Worm (Caenorhabditis elegans) whole organism, young adult: ENCODE results near the gene C40C9.4.

ENCODE experiments used
- B0019.2 ChIP-seq: fragments of 200-800 bp; sonication (Bioruptor generic); conservative IDR thresholded peaks from 2 replicates; pipeline ENCODE4 v1.3.6; 2022; ENCODE audit warnings: missing genetic modification reagents, missing genetic modification characterization, missing compliant biosample characterization
- B0035.1 ChIP-seq: sonication (generic microtip); optimal IDR thresholded peaks from 2 replicates; lab custom pipeline; 2016; ENCODE audit warnings: missing genetic modification characterization, mild to moderate bottlenecking, missing compliant biosample characterization, missing genotype, missing genetic modification reagents
- C17E4.6 ChIP-seq: fragments of 200-800 bp; sonication (Bioruptor generic); IDR thresholded peaks from 2 replicates; pipeline ENCODE4 v1.3.6; 2022; ENCODE audit warnings: missing genetic modification reagents, missing genetic modification characterization, missing compliant biosample characterization
- D2030.7 ChIP-seq: fragments of 200-800 bp; sonication (Bioruptor generic); IDR thresholded peaks from 2 replicates; pipeline ENCODE4 v1.3.6; 2022; ENCODE audit warnings: missing genetic modification reagents, missing genetic modification characterization, missing compliant biosample characterization
- F10E7.11 ChIP-seq: sonication (generic microtip); optimal IDR thresholded peaks from 2 replicates; lab custom pipeline; 2017; ENCODE audit warnings: mild to moderate bottlenecking, missing genetic modification characterization, moderate library complexity, missing compliant biosample characterization
- F22D6.2 ChIP-seq: sonication (generic microtip); optimal IDR thresholded peaks from 2 replicates; lab custom pipeline; 2016; ENCODE audit warnings: mild to moderate bottlenecking, missing genetic modification characterization, missing compliant biosample characterization
- F23B12.7 ChIP-seq: sonication (generic microtip); optimal IDR thresholded peaks from 2 replicates; lab custom pipeline; 2017; ENCODE audit warnings: missing genetic modification characterization, mild to moderate bottlenecking, missing compliant biosample characterization, antibody characterized with exemption, moderate library complexity; ENCODE audit not compliant: insufficient read depth
- F39B2.1 ChIP-seq: fragments of 200-800 bp; sonication (Bioruptor generic); IDR thresholded peaks from 2 replicates; pipeline ENCODE4 v1.3.6; 2022; ENCODE audit warnings: missing genetic modification reagents, missing genetic modification characterization, missing compliant biosample characterization
- K11D2.4 ChIP-seq: fragments of 200-800 bp; sonication (Bioruptor generic); IDR thresholded peaks from 2 replicates; pipeline ENCODE4 v1.3.6; 2022; ENCODE audit warnings: missing genetic modification reagents, missing genetic modification characterization, missing compliant biosample characterization
- T07F8.4 ChIP-seq: sonication (generic microtip); optimal IDR thresholded peaks from 2 replicates; lab custom pipeline; 2016; ENCODE audit warnings: mild to moderate bottlenecking, missing genetic modification characterization, moderate library complexity, missing compliant biosample characterization
- aptf-2 ChIP-seq: fragments of 200-800 bp; sonication (Bioruptor generic); conservative IDR thresholded peaks from 2 replicates; pipeline ENCODE4 v1.3.6; 2022; ENCODE audit warnings: missing genetic modification reagents, missing genetic modification characterization, missing compliant biosample characterization
- atf-7 ChIP-seq: sonication (generic microtip); optimal IDR thresholded peaks from 2 replicates; lab custom pipeline; 2017; ENCODE audit warnings: mild to moderate bottlenecking, missing genetic modification characterization, missing compliant biosample characterization
- bed-1 ChIP-seq: fragments of 200-800 bp; sonication (Bioruptor generic); IDR thresholded peaks from 2 replicates; pipeline ENCODE4 v1.3.6; 2022; ENCODE audit warnings: missing genetic modification reagents, missing genetic modification characterization, missing compliant biosample characterization
- bed-2 ChIP-seq: fragments of 200-800 bp; sonication (Bioruptor generic); IDR thresholded peaks from 2 replicates; pipeline ENCODE4 v1.3.6; 2022; ENCODE audit warnings: missing genetic modification reagents, missing genetic modification characterization, missing compliant biosample characterization
- ccch-3 ChIP-seq: fragments of 200-800 bp; sonication (Bioruptor generic); optimal IDR thresholded peaks from 2 replicates; lab custom pipeline; 2018; ENCODE audit warnings: mild to moderate bottlenecking, missing genetic modification characterization, missing compliant biosample characterization
- ceh-27 ChIP-seq: fragments of 200-800 bp; sonication (Bioruptor generic); optimal IDR thresholded peaks from 2 replicates; lab custom pipeline; 2018; ENCODE audit warnings: mild to moderate bottlenecking, missing genetic modification characterization, moderate library complexity, missing compliant biosample characterization
- ceh-58 ChIP-seq: fragments of 200-800 bp; sonication (Bioruptor generic); IDR thresholded peaks from 2 replicates; pipeline ENCODE4 v1.3.6; 2022; ENCODE audit warnings: missing genetic modification characterization, missing compliant biosample characterization
- ceh-79 ChIP-seq: sonication (generic microtip); optimal IDR thresholded peaks from 2 replicates; lab custom pipeline; 2017; ENCODE audit warnings: mild to moderate bottlenecking, missing genetic modification characterization, missing compliant biosample characterization
- chd-7 ChIP-seq: sonication (generic microtip); optimal IDR thresholded peaks from 2 replicates; lab custom pipeline; 2016; ENCODE audit warnings: mild to moderate bottlenecking, missing genetic modification characterization, moderate library complexity, missing compliant biosample characterization
- die-1 ChIP-seq: sonication (generic microtip); optimal IDR thresholded peaks from 2 replicates; lab custom pipeline; 2016; ENCODE audit warnings: missing genotype, mild to moderate bottlenecking, missing genetic modification characterization, missing compliant biosample characterization
- dpl-1 ChIP-seq: fragments of 150-350 bp; optimal IDR thresholded peaks from 2 replicates; lab custom pipeline; 2014; ENCODE audit warnings: missing biosample characterization, missing genetic modification reagents, missing genetic modification characterization
- efl-1 ChIP-seq: fragments of 150-350 bp; optimal IDR thresholded peaks from 2 replicates; lab custom pipeline; 2014; ENCODE audit warnings: missing biosample characterization, missing genetic modification reagents, missing genetic modification characterization
- egrh-3 ChIP-seq: fragments of 200-800 bp; sonication (Bioruptor generic); IDR thresholded peaks from 2 replicates; pipeline ENCODE4 v1.3.6; 2022; ENCODE audit warnings: missing genetic modification reagents, missing genetic modification characterization, missing compliant biosample characterization
- ekl-4 ChIP-seq: fragments of 200-800 bp; sonication (Bioruptor generic); IDR thresholded peaks from 2 replicates; pipeline ENCODE4 v1.3.6; 2022; ENCODE audit warnings: missing genetic modification reagents, missing genetic modification characterization, missing compliant biosample characterization
- fkh-3 ChIP-seq: sonication (generic microtip); optimal IDR thresholded peaks from 2 replicates; lab custom pipeline; 2016; ENCODE audit warnings: mild to moderate bottlenecking, missing genetic modification characterization, missing compliant biosample characterization
- hlh-12 ChIP-seq: sonication (generic microtip); optimal IDR thresholded peaks from 2 replicates; lab custom pipeline; 2016; ENCODE audit warnings: missing genetic modification characterization, missing compliant biosample characterization
- hmg-1.2 ChIP-seq: fragments of 200-800 bp; sonication (Bioruptor generic); IDR thresholded peaks from 2 replicates; pipeline ENCODE4 v1.3.6; 2022; ENCODE audit warnings: missing genetic modification reagents, missing genetic modification characterization, missing compliant biosample characterization
- hrde-1 ChIP-seq: sonication (generic microtip); optimal IDR thresholded peaks from 2 replicates; lab custom pipeline; 2016; ENCODE audit warnings: missing genetic modification characterization, mild to moderate bottlenecking, missing compliant biosample characterization, moderate library complexity, missing genotype, missing genetic modification reagents, borderline replicate concordance
- lag-1 ChIP-seq: fragments of 200-800 bp; sonication (Bioruptor generic); IDR thresholded peaks from 2 replicates; pipeline ENCODE4 v1.3.6; 2022; ENCODE audit warnings: missing genetic modification reagents, missing genetic modification characterization, missing compliant biosample characterization
- let-526 ChIP-seq: fragments of 200-800 bp; sonication (Bioruptor generic); IDR thresholded peaks from 2 replicates; pipeline ENCODE4 v1.3.6; 2022; ENCODE audit warnings: missing genetic modification reagents, missing genetic modification characterization, missing compliant biosample characterization
- lin-26 ChIP-seq: fragments of 200-800 bp; sonication (Bioruptor generic); IDR thresholded peaks from 2 replicates; pipeline ENCODE4 v1.3.6; 2022; ENCODE audit warnings: missing genetic modification reagents, missing genetic modification characterization, missing compliant biosample characterization
- lin-54 ChIP-seq: fragments of 200-800 bp; sonication (Bioruptor generic); optimal IDR thresholded peaks from 2 replicates; lab custom pipeline; 2018; ENCODE audit warnings: mild to moderate bottlenecking, missing genetic modification characterization, missing compliant biosample characterization
- lir-1 ChIP-seq: fragments of 200-800 bp; sonication (Bioruptor generic); conservative IDR thresholded peaks from 2 replicates; pipeline ENCODE4 v1.3.6; 2022; ENCODE audit warnings: missing genetic modification reagents, missing genetic modification characterization, missing compliant biosample characterization
- madf-6 ChIP-seq: fragments of 200-800 bp; sonication (Bioruptor generic); IDR thresholded peaks from 2 replicates; pipeline ENCODE4 v1.3.6; 2022; ENCODE audit warnings: missing genetic modification reagents, missing genetic modification characterization, missing compliant biosample characterization
- madf-8 ChIP-seq: fragments of 200-800 bp; sonication (Bioruptor generic); conservative IDR thresholded peaks from 2 replicates; pipeline ENCODE4 v1.3.6; 2022; ENCODE audit warnings: missing genetic modification reagents, missing genetic modification characterization, missing compliant biosample characterization
- nhr-27 ChIP-seq: fragments of 200-800 bp; sonication (Bioruptor generic); optimal IDR thresholded peaks from 2 replicates; lab custom pipeline; 2018; ENCODE audit warnings: mild to moderate bottlenecking, missing genetic modification characterization, moderate library complexity, missing compliant biosample characterization
- nhr-80 ChIP-seq: sonication (generic microtip); optimal IDR thresholded peaks from 2 replicates; lab custom pipeline; 2016; ENCODE audit warnings: missing genetic modification characterization, missing compliant biosample characterization
- nhr-90 ChIP-seq: sonication (generic microtip); optimal IDR thresholded peaks from 2 replicates; lab custom pipeline; 2016; ENCODE audit warnings: missing genotype, mild to moderate bottlenecking, missing genetic modification characterization, missing compliant biosample characterization
- rec-8 ChIP-seq, 2 experiments: sonication (generic microtip); optimal IDR thresholded peaks; 2 replicates each; lab custom pipeline; 2016; ENCODE audit warnings: mild to moderate bottlenecking in 2 of 2, missing genetic modification characterization in 2 of 2, missing genetic modification reagents in 2 of 2, missing genotype in 2 of 2, missing biosample characterization in 1 of 2, missing compliant biosample characterization in 1 of 2, moderate library complexity in 1 of 2
- repo-1 ChIP-seq: sonication (generic microtip); optimal IDR thresholded peaks from 2 replicates; lab custom pipeline; 2017; ENCODE audit warnings: mild to moderate bottlenecking, missing genetic modification characterization, missing compliant biosample characterization
- snpc-3.4 ChIP-seq: sonication (generic microtip); optimal IDR thresholded peaks from 2 replicates; lab custom pipeline; 2017; ENCODE audit warnings: missing genetic modification characterization, mild to moderate bottlenecking, missing compliant biosample characterization, antibody characterized with exemption, moderate library complexity, missing genotype, missing genetic modification reagents
- snpc-4 ChIP-seq, 5 experiments: fragments of 150-350 bp in 1 of 5; sonication (generic microtip) in 4 of 5; optimal IDR thresholded peaks; 2 replicates each; lab custom pipeline; 2014 to 2018; ENCODE audit warnings: missing genetic modification characterization in 5 of 5, missing biosample characterization in 3 of 5, antibody characterized with exemption in 2 of 5, mild to moderate bottlenecking in 2 of 5, missing compliant biosample characterization in 2 of 5, missing genotype in 2 of 5, moderate library complexity in 2 of 5, missing genetic modification reagents in 1 of 5
- sptf-2 ChIP-seq: fragments of 200-800 bp; sonication (Bioruptor generic); optimal IDR thresholded peaks from 2 replicates; lab custom pipeline; 2018; ENCODE audit warnings: mild to moderate bottlenecking, missing genetic modification characterization, missing compliant biosample characterization
- tbx-9 ChIP-seq: sonication (generic microtip); optimal IDR thresholded peaks from 2 replicates; lab custom pipeline; 2016; ENCODE audit warnings: borderline replicate concordance, missing genetic modification characterization, inconsistent platforms, missing compliant biosample characterization
- tlf-1 ChIP-seq: fragments of 200-800 bp; sonication (Bioruptor generic); optimal IDR thresholded peaks from 2 replicates; lab custom pipeline; 2018; ENCODE audit warnings: mild to moderate bottlenecking, missing genetic modification characterization, missing compliant biosample characterization
- unc-130 ChIP-seq: sonication (generic microtip); optimal IDR thresholded peaks from 2 replicates; lab custom pipeline; 2016; ENCODE audit warnings: missing genetic modification reagents, missing genetic modification characterization, missing compliant biosample characterization
- ztf-22 ChIP-seq: fragments of 200-800 bp; sonication (Bioruptor generic); optimal IDR thresholded peaks from 2 replicates; lab custom pipeline; 2018; ENCODE audit warnings: mild to moderate bottlenecking, missing genetic modification characterization, moderate library complexity, missing compliant biosample characterization
- ztf-28 ChIP-seq: fragments of 200-800 bp; sonication (Bioruptor generic); IDR thresholded peaks from 2 replicates; pipeline ENCODE4 v1.3.6; 2022; ENCODE audit warnings: missing genetic modification reagents, missing genetic modification characterization, missing compliant biosample characterization

Gene C40C9.4

ce11 chrX:13653573-13653972, 2.7 kb downstream of the C40C9.4 start (continued):
- TF ChIP-seq T07F8.4 (tag; lab: Kevin White, UChicago): peak; percentile 59
- TF ChIP-seq ztf-28 (GFP tag; lab: Robert Waterston, UW): no peak
- TF ChIP-seq aptf-2 (GFP tag; lab: Robert Waterston, UW): no peak
- TF ChIP-seq snpc-4 (GFP tag; optimal IDR thresholded peaks at IDR 0.05; lab: Kevin White, UChicago): peak; percentile 64
- peak in 3 of 4 experiments; percentile 16 to 74 (median 68) for TF ChIP-seq snpc-4 (tag; optimal IDR thresholded peaks at IDR 0.05; lab: Kevin White, UChicago)
- no peak for TF ChIP-seq K11D2.4 (GFP tag; lab: Robert Waterston, UW)
- TF ChIP-seq tbx-9: no peak
- peak; percentile 68 for TF ChIP-seq sptf-2 (GFP tag; lab: Kevin White, UChicago)
- TF ChIP-seq nhr-80: peak; percentile 20
- peak; percentile 5 for TF ChIP-seq unc-130
- TF ChIP-seq nhr-27 (tag; lab: Kevin White, UChicago): no peak
- no peak for TF ChIP-seq B0019.2 (GFP tag; lab: Robert Waterston, UW)
- peak in 1 of 2 experiments; percentile 74 for TF ChIP-seq rec-8 (tag; optimal IDR thresholded peaks at IDR 0.05; lab: Kevin White, UChicago)
- TF ChIP-seq D2030.7 (GFP tag; lab: Robert Waterston, UW): peak; percentile 77
- no peak for TF ChIP-seq fkh-3
- peak; percentile 58 for TF ChIP-seq hrde-1 (tag; lab: Kevin White, UChicago)
- TF ChIP-seq ztf-22 (GFP tag; lab: Kevin White, UChicago): no peak
- no peak for TF ChIP-seq F23B12.7 (tag; lab: Kevin White, UChicago)
- no peak for TF ChIP-seq ceh-27 (GFP tag; lab: Kevin White, UChicago)
- TF ChIP-seq ceh-79 (tag; lab: Kevin White, UChicago): no peak
- TF ChIP-seq F22D6.2 (tag; lab: Kevin White, UChicago): no peak
- peak; percentile 29 for TF ChIP-seq lin-54 (GFP tag; lab: Kevin White, UChicago)
- TF ChIP-seq B0035.1 (tag; lab: Kevin White, UChicago): no peak
- no peak for TF ChIP-seq lag-1 (GFP tag; lab: Robert Waterston, UW)
- no peak for TF ChIP-seq tlf-1 (GFP tag; lab: Kevin White, UChicago)
- no peak for TF ChIP-seq bed-2 (GFP tag; lab: Robert Waterston, UW)
- TF ChIP-seq atf-7 (tag; lab: Kevin White, UChicago): peak; percentile 21
- no peak for TF ChIP-seq bed-1 (GFP tag; lab: Robert Waterston, UW)
- no peak for TF ChIP-seq let-526 (GFP tag; lab: Robert Waterston, UW)
- 0 out of 2 replicates have a peak, but pooled peaks have one; percentile 44 for TF ChIP-seq ceh-58
- peak; percentile 42; the same call in 1 of the 2 replicates for TF ChIP-seq madf-6 (GFP tag; lab: Robert Waterston, UW)
- TF ChIP-seq F10E7.11 (tag; lab: Kevin White, UChicago): peak; percentile 14
- TF ChIP-seq C17E4.6: no peak
- no peak for TF ChIP-seq egrh-3 (GFP tag; lab: Robert Waterston, UW)
- peak; percentile 85 for TF ChIP-seq nhr-90
- no peak for TF ChIP-seq madf-8
- TF ChIP-seq hmg-1.2 (GFP tag; lab: Robert Waterston, UW): peak; percentile 64
- TF ChIP-seq lin-26: peak; percentile 89
- TF ChIP-seq efl-1 (GFP tag; lab: Kevin White, UChicago): no peak
- no peak for TF ChIP-seq ccch-3 (GFP tag; lab: Kevin White, UChicago)
- TF ChIP-seq ekl-4: 0 out of 2 replicates have a peak, but pooled peaks have one; percentile 28
- peak; percentile 42 for TF ChIP-seq snpc-3.4 (tag; lab: Kevin White, UChicago)
- TF ChIP-seq die-1: peak; percentile 87
- peak; percentile 67 for TF ChIP-seq hlh-12
- TF ChIP-seq dpl-1 (GFP tag; lab: Kevin White, UChicago): no peak
- peak; percentile 31; the same call in 1 of the 2 replicates for TF ChIP-seq lir-1
- TF ChIP-seq F39B2.1 (GFP tag; lab: Robert Waterston, UW): no peak
- peak; percentile 59 for TF ChIP-seq chd-7 (tag; lab: Kevin White, UChicago)
- no peak for TF ChIP-seq repo-1 (tag; lab: Kevin White, UChicago)
